Fruit fly (Drosophila melanogaster) whole organism, embryonic: Measurements from ENCODE around the gene Rad9.
A peak's percentile ranks its signal among the peaks of the same experiment; 100 is the strongest.

Source experiments
- CG10209 ChIP-seq: fragments of 200-800 bp; sonication (Bioruptor generic); optimal IDR thresholded peaks from 3 replicates; lab custom pipeline; 2017; ENCODE audit warnings: missing biosample characterization, mild to moderate bottlenecking, missing genetic modification characterization, missing genetic modification reagents
- CG11085 ChIP-seq: fragments of 200-800 bp; sonication (Bioruptor generic); IDR thresholded peaks from 2 replicates; pipeline ENCODE4 v1.3.6; 2022; ENCODE audit warnings: missing biosample characterization, missing genetic modification characterization
- CG12071 ChIP-seq: fragments of 200-800 bp; sonication (Bioruptor generic); optimal IDR thresholded peaks from 3 replicates; lab custom pipeline; 2018; ENCODE audit warnings: missing biosample characterization, mild to moderate bottlenecking, missing genetic modification characterization
- CG1233 ChIP-seq: fragments of 200-800 bp; sonication (Bioruptor generic); optimal IDR thresholded peaks from 4 replicates; lab custom pipeline; 2018; ENCODE audit warnings: missing biosample characterization, mild to moderate bottlenecking, missing genetic modification characterization
- CG12744 ChIP-seq: fragments of 200-800 bp; sonication (Bioruptor generic); optimal IDR thresholded peaks from 2 replicates; lab custom pipeline; 2016; ENCODE audit warnings: missing biosample characterization, missing genetic modification characterization
- CG14860 ChIP-seq: fragments of 200-800 bp; sonication (Bioruptor generic); IDR thresholded peaks from 3 replicates; pipeline ENCODE4 v1.3.6; 2022; ENCODE audit warnings: missing biosample characterization, missing genetic modification characterization; ENCODE audit not compliant: partially characterized antibody
- CG16813 ChIP-seq: fragments of 200-800 bp; sonication (Bioruptor generic); IDR thresholded peaks from 3 replicates; pipeline ENCODE4 v1.3.6; 2022; ENCODE audit warnings: missing biosample characterization, missing genetic modification characterization; ENCODE audit not compliant: partially characterized antibody
- CG2120 ChIP-seq: fragments of 200-800 bp; sonication (Bioruptor generic); optimal IDR thresholded peaks from 3 replicates; lab custom pipeline; 2016; ENCODE audit warnings: missing biosample characterization, missing genetic modification characterization
- CG2678 ChIP-seq: fragments of 200-800 bp; sonication (Bioruptor generic); optimal IDR thresholded peaks from 3 replicates; lab custom pipeline; 2019; ENCODE audit warnings: missing biosample characterization, mild to moderate bottlenecking, missing genetic modification characterization, moderate library complexity
- CG2875 ChIP-seq: fragments of 200-800 bp; sonication (Bioruptor generic); optimal IDR thresholded peaks from 2 replicates; lab custom pipeline; 2017; ENCODE audit warnings: missing biosample characterization, mild to moderate bottlenecking, missing genetic modification characterization, missing genetic modification reagents
- CG32532 ChIP-seq: fragments of 200-800 bp; sonication (Bioruptor generic); IDR thresholded peaks from 2 replicates; pipeline ENCODE4 v1.3.6; 2022; ENCODE audit warnings: missing biosample characterization, missing genetic modification characterization
- CG32772 ChIP-seq: fragments of 200-800 bp; sonication (Bioruptor generic); IDR thresholded peaks from 2 replicates; pipeline ENCODE4 v1.3.6; 2022; ENCODE audit warnings: missing biosample characterization, missing genetic modification characterization
- CG5180 ChIP-seq: fragments of 200-800 bp; sonication (Bioruptor generic); optimal IDR thresholded peaks from 3 replicates; lab custom pipeline; 2017; ENCODE audit warnings: missing biosample characterization, missing genetic modification characterization, mild to moderate bottlenecking, moderate library complexity, missing genetic modification reagents
- CG5245 ChIP-seq: fragments of 200-800 bp; sonication (Bioruptor generic); optimal IDR thresholded peaks from 3 replicates; lab custom pipeline; 2016; ENCODE audit warnings: missing biosample characterization, missing genetic modification characterization
- CG6654 ChIP-seq: fragments of 200-800 bp; sonication (Bioruptor generic); optimal IDR thresholded peaks from 2 replicates; lab custom pipeline; 2017; ENCODE audit warnings: missing biosample characterization, mild to moderate bottlenecking, missing genetic modification characterization
- CG6683 ChIP-seq: fragments of 200-800 bp; sonication (Bioruptor generic); optimal IDR thresholded peaks from 2 replicates; lab custom pipeline; 2017; ENCODE audit warnings: missing biosample characterization, mild to moderate bottlenecking, missing genetic modification characterization, missing genetic modification reagents
- CG9876 ChIP-seq: fragments of 200-800 bp; sonication (Bioruptor generic); optimal IDR thresholded peaks from 2 replicates; lab custom pipeline; 2016; ENCODE audit warnings: missing biosample characterization, missing genetic modification characterization
- Doc2 ChIP-seq: fragments of 200-800 bp; sonication (Bioruptor generic); IDR thresholded peaks from 2 replicates; pipeline ENCODE4 v1.3.6; 2022; ENCODE audit warnings: missing biosample characterization, missing genetic modification characterization
- E2f1 ChIP-seq: fragments of 200-800 bp; sonication (Bioruptor generic); IDR thresholded peaks from 2 replicates; pipeline ENCODE4 v1.3.6; 2022; ENCODE audit warnings: missing biosample characterization, missing genetic modification characterization
- ERR ChIP-seq: fragments of 200-800 bp; sonication (Bioruptor generic); optimal IDR thresholded peaks from 2 replicates; lab custom pipeline; 2016; ENCODE audit warnings: missing biosample characterization, missing genetic modification characterization
- Ets65A ChIP-seq: fragments of 200-800 bp; sonication (Bioruptor generic); peaks from one replicate; lab custom pipeline; 2016; ENCODE audit warnings: missing biosample characterization, missing genetic modification characterization
- NFAT ChIP-seq: fragments of 200-800 bp; sonication (Bioruptor generic); IDR thresholded peaks from 2 replicates; pipeline ENCODE4 v1.3.6; 2022; ENCODE audit warnings: missing biosample characterization, missing genetic modification characterization
- NK7.1 ChIP-seq: fragments of 200-800 bp; sonication (Bioruptor generic); optimal IDR thresholded peaks from 3 replicates; lab custom pipeline; 2016; ENCODE audit warnings: missing biosample characterization, missing genetic modification characterization
- Nf-YB ChIP-seq: fragments of 200-800 bp; sonication (Bioruptor generic); optimal IDR thresholded peaks from 3 replicates; lab custom pipeline; 2019; ENCODE audit warnings: missing biosample characterization, mild to moderate bottlenecking, missing genetic modification characterization, moderate library complexity
- Poxn ChIP-seq: fragments of 200-800 bp; sonication (Bioruptor generic); IDR thresholded peaks from 2 replicates; pipeline ENCODE4 v1.3.6; 2022; ENCODE audit warnings: missing biosample characterization, missing genetic modification characterization
- Ravus ChIP-seq: fragments of 200-800 bp; sonication (Bioruptor generic); IDR thresholded peaks from 2 replicates; pipeline ENCODE4 v1.3.6; 2022; ENCODE audit warnings: missing biosample characterization, missing genetic modification characterization
- ac ChIP-seq: fragments of 200-800 bp; sonication (Bioruptor generic); optimal IDR thresholded peaks from 3 replicates; lab custom pipeline; 2017; ENCODE audit warnings: missing biosample characterization, mild to moderate bottlenecking, missing genetic modification characterization
- btn ChIP-seq: fragments of 200-800 bp; sonication (Bioruptor generic); optimal IDR thresholded peaks from 2 replicates; lab custom pipeline; 2016; ENCODE audit warnings: missing biosample characterization, missing genetic modification characterization
- chinmo ChIP-seq: fragments of 200-800 bp; sonication (Bioruptor generic); IDR thresholded peaks from 4 replicates; pipeline ENCODE4 v1.3.6; 2022; ENCODE audit warnings: missing biosample characterization, missing genetic modification characterization; ENCODE audit not compliant: partially characterized antibody
- crp ChIP-seq, 2 experiments: fragments of 200-800 bp; sonication (Bioruptor generic); optimal IDR thresholded peaks; 2 replicates in 1 of 2; 3 replicates in 1 of 2; lab custom pipeline; 2017; ENCODE audit warnings: missing biosample characterization in 2 of 2, missing genetic modification characterization in 2 of 2, mild to moderate bottlenecking in 1 of 2, moderate library complexity in 1 of 2
- da ChIP-seq: fragments of 200-800 bp; sonication (Bioruptor generic); optimal IDR thresholded peaks from 2 replicates; lab custom pipeline; 2016; ENCODE audit warnings: missing biosample characterization, missing genetic modification characterization
- dan ChIP-seq: fragments of 200-800 bp; sonication (Bioruptor generic); IDR thresholded peaks from 2 replicates; pipeline ENCODE4 v1.3.6; 2022; ENCODE audit warnings: missing biosample characterization, missing genetic modification characterization
- disco-r ChIP-seq: fragments of 200-800 bp; sonication (Bioruptor generic); optimal IDR thresholded peaks from 2 replicates; lab custom pipeline; 2016; ENCODE audit warnings: missing biosample characterization, missing genetic modification characterization
- ems ChIP-seq: fragments of 200-800 bp; sonication (Bioruptor generic); optimal IDR thresholded peaks from 3 replicates; lab custom pipeline; 2016; ENCODE audit warnings: missing biosample characterization, missing genetic modification characterization
- fd64A ChIP-seq: fragments of 200-800 bp; sonication (Bioruptor generic); optimal IDR thresholded peaks from 3 replicates; lab custom pipeline; 2018; ENCODE audit warnings: missing biosample characterization, mild to moderate bottlenecking, missing genetic modification characterization
- fd96Cb ChIP-seq: fragments of 200-800 bp; sonication (Bioruptor generic); optimal IDR thresholded peaks from 2 replicates; lab custom pipeline; 2018; ENCODE audit warnings: missing biosample characterization, mild to moderate bottlenecking, missing genetic modification characterization, moderate library complexity
- fru ChIP-seq: fragments of >200 bp; optimal IDR thresholded peaks from 2 replicates; lab custom pipeline; 2017
- inv ChIP-seq: fragments of 200-800 bp; sonication (Bioruptor generic); IDR thresholded peaks from 2 replicates; pipeline ENCODE4 v1.3.6; 2022; ENCODE audit warnings: missing biosample characterization, missing genetic modification characterization; ENCODE audit not compliant: partially characterized antibody
- klu ChIP-seq: fragments of 200-800 bp; sonication (Bioruptor generic); IDR thresholded peaks from 2 replicates; pipeline ENCODE4 v1.3.6; 2022; ENCODE audit warnings: missing biosample characterization, missing genetic modification characterization
- lilli ChIP-seq: fragments of 200-800 bp; sonication (Bioruptor generic); optimal IDR thresholded peaks from 3 replicates; lab custom pipeline; 2016; ENCODE audit warnings: missing biosample characterization, missing genetic modification characterization
- mam ChIP-seq: fragments of 200-800 bp; sonication (Bioruptor generic); optimal IDR thresholded peaks from 3 replicates; lab custom pipeline; 2016; ENCODE audit warnings: missing biosample characterization, missing genetic modification characterization
- mirr ChIP-seq: fragments of 200-800 bp; sonication (Bioruptor generic); optimal IDR thresholded peaks from 3 replicates; lab custom pipeline; 2018; ENCODE audit warnings: missing biosample characterization, mild to moderate bottlenecking, missing genetic modification characterization
- pros ChIP-seq: fragments of 200-800 bp; sonication (Bioruptor generic); optimal IDR thresholded peaks from 3 replicates; lab custom pipeline; 2019; ENCODE audit warnings: missing biosample characterization, mild to moderate bottlenecking, missing genetic modification characterization, moderate library complexity
- salm ChIP-seq: fragments of 200-800 bp; sonication (Bioruptor generic); optimal IDR thresholded peaks from 2 replicates; lab custom pipeline; 2018; ENCODE audit warnings: missing biosample characterization, mild to moderate bottlenecking, missing genetic modification characterization
- schlank ChIP-seq: fragments of 200-800 bp; sonication (Bioruptor generic); optimal IDR thresholded peaks from 2 replicates; lab custom pipeline; 2018; ENCODE audit warnings: missing biosample characterization, mild to moderate bottlenecking, missing genetic modification characterization
- scrt ChIP-seq: fragments of 200-800 bp; sonication (Bioruptor generic); optimal IDR thresholded peaks from 2 replicates; lab custom pipeline; 2018; ENCODE audit warnings: missing biosample characterization, mild to moderate bottlenecking, missing genetic modification characterization, moderate library complexity
- shn ChIP-seq: fragments of 200-800 bp; sonication (Bioruptor generic); optimal IDR thresholded peaks from 3 replicates; lab custom pipeline; 2016; ENCODE audit warnings: missing biosample characterization, missing genetic modification characterization
- tna ChIP-seq: fragments of 200-800 bp; sonication (Bioruptor generic); IDR thresholded peaks from 2 replicates; pipeline ENCODE4 v1.3.6; 2022; ENCODE audit warnings: missing biosample characterization, missing genetic modification characterization; ENCODE audit not compliant: partially characterized antibody
- tup ChIP-seq: fragments of 200-800 bp; sonication (Bioruptor generic); optimal IDR thresholded peaks from 2 replicates; lab custom pipeline; 2016; ENCODE audit warnings: missing biosample characterization, mild to moderate bottlenecking, missing genetic modification characterization, moderate library complexity

Rad9 gene

DNA sequence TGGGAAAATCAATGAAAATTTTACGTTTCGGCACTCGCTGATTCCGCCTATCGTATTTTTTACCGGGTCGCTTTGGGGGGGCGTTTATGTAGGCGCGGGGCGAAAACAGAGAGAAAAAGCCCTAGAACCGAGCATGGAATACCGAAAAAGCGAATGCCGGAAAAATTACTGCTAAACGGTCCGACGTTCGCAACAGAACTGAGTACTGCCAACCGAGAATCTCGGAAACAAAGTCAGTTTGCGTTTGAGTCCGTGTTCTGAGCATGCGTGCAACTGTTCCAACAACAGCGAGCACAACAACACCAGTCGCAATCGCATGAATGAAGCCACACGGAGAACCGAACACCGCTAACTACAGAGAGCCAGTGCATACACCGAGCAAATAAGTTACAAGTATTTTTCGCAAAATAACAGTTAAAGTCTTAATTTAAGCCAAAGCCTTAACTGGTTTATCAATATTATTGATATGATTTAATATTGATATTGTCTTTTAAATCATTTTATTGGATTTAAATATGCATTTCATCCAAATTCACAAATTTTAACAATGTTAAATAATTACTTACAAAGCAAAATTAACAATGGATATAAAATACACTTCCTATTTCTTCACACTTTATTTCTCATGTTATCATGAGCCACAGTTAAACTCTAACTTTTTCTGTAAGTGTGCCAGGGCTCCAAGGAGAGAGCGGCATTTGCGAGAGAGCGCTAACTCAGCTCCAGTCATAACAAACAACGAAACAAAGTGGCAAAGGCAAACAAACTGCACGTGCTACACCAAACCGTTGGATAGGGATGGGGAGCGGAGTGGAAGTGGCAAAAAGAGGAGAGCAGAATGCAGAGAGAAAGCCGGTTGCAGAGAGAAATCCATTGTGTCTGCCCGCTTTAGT, 18.2 kb upstream of the Rad9 start, which contains the start of gene CG3961 (continued):
- TF ChIP-seq chinmo (GFP tag; lab: Robert Waterston, UW) (peak; percentile 82; the same call in 3 of the 4 replicates), NFAT (GFP tag; lab: Robert Waterston, UW) (no peak), salm (tag; lab: Kevin White, UChicago) (peak; percentile 97), klu (GFP tag; lab: Robert Waterston, UW) (peak; percentile 91), CG32532 (GFP tag; lab: Robert Waterston, UW) (peak; percentile 79), ERR (GFP tag; lab: Kevin White, UChicago) (peak; percentile 52), fd64A (GFP tag; lab: Kevin White, UChicago) (peak; percentile 90), Doc2 (no peak), ac (GFP tag; lab: Kevin White, UChicago) (peak; percentile 76), CG6683 (GFP tag; lab: Kevin White, UChicago) (peak; percentile 95), shn (GFP tag; lab: Kevin White, UChicago) (peak; percentile 75), Ravus (GFP tag; lab: Robert Waterston, UW) (peak; percentile 71), da (GFP tag; lab: Kevin White, UChicago) (peak; percentile 53), Poxn (GFP tag; lab: Robert Waterston, UW) (no peak), CG14860 (GFP tag; lab: Robert Waterston, UW) (no peak), E2f1 (GFP tag; lab: Robert Waterston, UW) (peak; percentile 90), schlank (peak; percentile 75), CG12071 (GFP tag; lab: Kevin White, UChicago) (peak; percentile 72), CG32772 (GFP tag; lab: Robert Waterston, UW) (peak; percentile 93), mirr (GFP tag; lab: Kevin White, UChicago) (peak; percentile 67), dan (GFP tag; lab: Robert Waterston, UW) (no peak), CG9876 (GFP tag; lab: Kevin White, UChicago) (peak; percentile 57), CG5180 (GFP tag; lab: Kevin White, UChicago) (peak; percentile 93), btn (GFP tag; lab: Kevin White, UChicago) (peak; percentile 49), CG2678 (tag; lab: Kevin White, UChicago) (peak; percentile 99), mam (GFP tag; lab: Kevin White, UChicago) (peak; percentile 82), CG2120 (GFP tag; lab: Kevin White, UChicago) (peak; percentile 92), NK7.1 (GFP tag; lab: Kevin White, UChicago) (peak; percentile 81), CG12744 (GFP tag; lab: Kevin White, UChicago) (peak; percentile 80), fd96Cb (tag; lab: Kevin White, UChicago) (peak; percentile 98), CG6654 (GFP tag; lab: Kevin White, UChicago) (peak; percentile 89), tna (GFP tag; lab: Robert Waterston, UW) (no peak), CG2875 (GFP tag; lab: Kevin White, UChicago) (peak; percentile 98), pros (peak; percentile 56), tup (GFP tag; lab: Kevin White, UChicago) (peak; percentile 78), CG16813 (GFP tag; lab: Robert Waterston, UW) (no peak), ems (GFP tag; lab: Kevin White, UChicago) (peak; percentile 86), CG5245 (peak; percentile 96), lilli (GFP tag; lab: Kevin White, UChicago) (peak; percentile 92), CG10209 (GFP tag; lab: Kevin White, UChicago) (peak; percentile 98), fru (lab: Kevin White, UChicago) (no peak), scrt (GFP tag; lab: Kevin White, UChicago) (peak; percentile 91), CG1233 (GFP tag; lab: Kevin White, UChicago) (peak; percentile 97), Nf-YB (peak; percentile 89), disco-r (peak; percentile 68), CG11085 (GFP tag; lab: Robert Waterston, UW) (peak; percentile 59), inv (GFP tag; lab: Robert Waterston, UW) (no peak), Ets65A (GFP tag; lab: Kevin White, UChicago) (peak; percentile 97), crp (GFP tag; optimal IDR thresholded peaks at IDR 0.05; lab: Kevin White, UChicago) (peak in 1 of 2 experiments; percentile 72)
